Fruit fly (Drosophila melanogaster) whole organism, embryonic: ENCODE data around the gene Mst98Ca.

ENCODE experiments used
- CG10979 ChIP-seq: fragments of 200-800 bp; sonication (Bioruptor generic); optimal IDR thresholded peaks from 2 replicates; lab custom pipeline; 2018; ENCODE audit warnings: missing biosample characterization, mild to moderate bottlenecking, missing genetic modification characterization, moderate library complexity
- CG13424 ChIP-seq: fragments of 200-800 bp; sonication (Bioruptor generic); optimal IDR thresholded peaks from 2 replicates; lab custom pipeline; 2019; ENCODE audit warnings: missing biosample characterization, mild to moderate bottlenecking, missing genetic modification characterization, moderate library complexity
- CG17359 ChIP-seq: fragments of 200-800 bp; sonication (Bioruptor generic); optimal IDR thresholded peaks from 3 replicates; lab custom pipeline; 2018; ENCODE audit warnings: missing biosample characterization, mild to moderate bottlenecking, missing genetic modification characterization, moderate library complexity
- CG18011 ChIP-seq: fragments of 200-800 bp; sonication (Bioruptor generic); optimal IDR thresholded peaks from 2 replicates; lab custom pipeline; 2017; ENCODE audit warnings: missing biosample characterization, missing genetic modification characterization, mild to moderate bottlenecking, moderate library complexity, missing genotype
- CG18764 ChIP-seq: fragments of 200-800 bp; sonication (Bioruptor generic); optimal IDR thresholded peaks from 3 replicates; lab custom pipeline; 2016; ENCODE audit warnings: missing biosample characterization, missing genetic modification characterization
- CG2712 ChIP-seq: fragments of 200-800 bp; optimal IDR thresholded peaks from 3 replicates; lab custom pipeline; 2019; ENCODE audit warnings: missing biosample characterization, mild to moderate bottlenecking, missing genetic modification characterization, moderate library complexity
- CG30431 ChIP-seq: fragments of 200-800 bp; sonication (Bioruptor generic); optimal IDR thresholded peaks from 2 replicates; lab custom pipeline; 2017; ENCODE audit warnings: missing biosample characterization, missing genetic modification characterization
- CG31441 ChIP-seq: fragments of 200-800 bp; sonication (Bioruptor generic); IDR thresholded peaks from 2 replicates; pipeline ENCODE4 v1.3.6; 2022; ENCODE audit warnings: missing biosample characterization, missing genetic modification characterization
- CG3163 ChIP-seq: fragments of 200-800 bp; sonication (Bioruptor generic); optimal IDR thresholded peaks from 3 replicates; lab custom pipeline; 2016; ENCODE audit warnings: missing biosample characterization, missing genetic modification characterization
- CG33213 ChIP-seq: fragments of 200-800 bp; sonication (Bioruptor generic); optimal IDR thresholded peaks from 3 replicates; lab custom pipeline; 2016; ENCODE audit warnings: missing biosample characterization, missing genetic modification characterization
- CG33557 ChIP-seq: fragments of 200-800 bp; sonication (Bioruptor generic); optimal IDR thresholded peaks from 2 replicates; lab custom pipeline; 2019; ENCODE audit warnings: missing biosample characterization, mild to moderate bottlenecking, missing genetic modification characterization, moderate library complexity
- CG34422 ChIP-seq: fragments of 200-800 bp; sonication (Bioruptor generic); IDR thresholded peaks from 3 replicates; pipeline ENCODE4 v1.3.6; 2022; ENCODE audit warnings: missing biosample characterization, missing genetic modification characterization
- CG3847 ChIP-seq: fragments of 200-800 bp; sonication (Bioruptor generic); IDR thresholded peaks from 2 replicates; pipeline ENCODE4 v1.3.6; 2022; ENCODE audit warnings: missing biosample characterization, missing genetic modification characterization
- CG43689 ChIP-seq: fragments of 200-800 bp; sonication (Bioruptor generic); IDR thresholded peaks from 2 replicates; pipeline ENCODE4 v1.3.6; 2022; ENCODE audit warnings: missing biosample characterization, missing genetic modification characterization
- CG6272 ChIP-seq: fragments of 200-800 bp; sonication (Bioruptor generic); IDR thresholded peaks from 2 replicates; pipeline ENCODE4 v1.3.6; 2022; ENCODE audit warnings: missing biosample characterization, missing genetic modification characterization
- CG7839 ChIP-seq: fragments of 200-800 bp; sonication (Bioruptor generic); optimal IDR thresholded peaks from 3 replicates; lab custom pipeline; 2018; ENCODE audit warnings: missing biosample characterization, mild to moderate bottlenecking, missing genetic modification characterization, moderate library complexity
- CG8089 ChIP-seq: fragments of 200-800 bp; sonication (Bioruptor generic); optimal IDR thresholded peaks from 3 replicates; lab custom pipeline; 2016; ENCODE audit warnings: missing biosample characterization, missing genetic modification characterization
- Dip2 ChIP-seq: fragments of 200-800 bp; sonication (Bioruptor generic); IDR thresholded peaks from 2 replicates; pipeline ENCODE4 v1.3.6; 2022; ENCODE audit warnings: missing biosample characterization, missing genetic modification characterization
- Dref ChIP-seq: fragments of 200-800 bp; sonication (Bioruptor generic); IDR thresholded peaks from 2 replicates; pipeline ENCODE4 v1.3.6; 2022; ENCODE audit warnings: missing biosample characterization, missing genetic modification characterization
- Fer1 ChIP-seq: fragments of 200-800 bp; sonication (Bioruptor generic); optimal IDR thresholded peaks from 2 replicates; lab custom pipeline; 2017; ENCODE audit warnings: missing biosample characterization, mild to moderate bottlenecking, missing genetic modification characterization
- H15 ChIP-seq: fragments of 200-800 bp; sonication (Bioruptor generic); IDR thresholded peaks from 3 replicates; pipeline ENCODE4 v1.3.6; 2022; ENCODE audit warnings: missing biosample characterization, missing genetic modification characterization
- HHEX ChIP-seq: fragments of 200-800 bp; sonication (Bioruptor generic); optimal IDR thresholded peaks from 3 replicates; lab custom pipeline; 2017; ENCODE audit warnings: missing biosample characterization, mild to moderate bottlenecking, missing genetic modification characterization, missing genetic modification reagents
- Hr3 ChIP-seq: fragments of 200-800 bp; sonication (Bioruptor generic); optimal IDR thresholded peaks from 3 replicates; lab custom pipeline; 2016; ENCODE audit warnings: missing biosample characterization, missing genetic modification characterization
- Hr51 ChIP-seq, 2 experiments: fragments of 200-800 bp; sonication (Bioruptor generic); optimal IDR thresholded peaks; 2 replicates in 1 of 2; 3 replicates in 1 of 2; lab custom pipeline; 2016 to 2018; ENCODE audit warnings: missing biosample characterization in 2 of 2, missing genetic modification characterization in 2 of 2, mild to moderate bottlenecking in 1 of 2, moderate library complexity in 1 of 2
- NFAT ChIP-seq: fragments of 200-800 bp; sonication (Bioruptor generic); IDR thresholded peaks from 2 replicates; pipeline ENCODE4 v1.3.6; 2022; ENCODE audit warnings: missing biosample characterization, missing genetic modification characterization
- Nf-YB ChIP-seq: fragments of 200-800 bp; sonication (Bioruptor generic); optimal IDR thresholded peaks from 3 replicates; lab custom pipeline; 2019; ENCODE audit warnings: missing biosample characterization, mild to moderate bottlenecking, missing genetic modification characterization, moderate library complexity
- Poxn ChIP-seq: fragments of 200-800 bp; sonication (Bioruptor generic); IDR thresholded peaks from 2 replicates; pipeline ENCODE4 v1.3.6; 2022; ENCODE audit warnings: missing biosample characterization, missing genetic modification characterization
- Six4 ChIP-seq: fragments of 200-800 bp; sonication (Bioruptor generic); optimal IDR thresholded peaks from 2 replicates; lab custom pipeline; 2016; ENCODE audit warnings: missing biosample characterization, missing genetic modification characterization
- Vsx1 ChIP-seq: fragments of 200-800 bp; sonication (Bioruptor generic); optimal IDR thresholded peaks from 2 replicates; lab custom pipeline; 2017; ENCODE audit warnings: missing biosample characterization, mild to moderate bottlenecking, missing genetic modification characterization, missing genetic modification reagents
- bigmax ChIP-seq: fragments of 200-800 bp; sonication (Bioruptor generic); optimal IDR thresholded peaks from 2 replicates; lab custom pipeline; 2018; ENCODE audit warnings: missing biosample characterization, mild to moderate bottlenecking, missing genetic modification characterization
- bowl ChIP-seq: fragments of 200-800 bp; sonication (Bioruptor generic); IDR thresholded peaks from 2 replicates; pipeline ENCODE4 v1.3.6; 2022; ENCODE audit warnings: missing biosample characterization, missing genetic modification characterization
- br ChIP-seq: fragments of >200 bp; optimal IDR thresholded peaks from 2 replicates; lab custom pipeline; 2017
- bsh ChIP-seq, 2 experiments: fragments of 200-800 bp; sonication (Bioruptor generic); optimal IDR thresholded peaks; 2 replicates each; lab custom pipeline; 2017 to 2018; ENCODE audit warnings: mild to moderate bottlenecking in 2 of 2, missing biosample characterization in 2 of 2, missing genetic modification characterization in 2 of 2, moderate library complexity in 1 of 2
- chn ChIP-seq: fragments of 200-800 bp; sonication (Bioruptor generic); optimal IDR thresholded peaks from 2 replicates; lab custom pipeline; 2016; ENCODE audit warnings: missing biosample characterization, missing genetic modification characterization
- ci ChIP-seq: fragments of 200-800 bp; sonication (Bioruptor generic); IDR thresholded peaks from 3 replicates; pipeline ENCODE4 v1.3.6; 2022; ENCODE audit warnings: missing biosample characterization, missing genetic modification characterization
- gcm2 ChIP-seq: fragments of 200-800 bp; sonication (Bioruptor generic); optimal IDR thresholded peaks from 2 replicates; lab custom pipeline; 2016; ENCODE audit warnings: missing biosample characterization, missing genetic modification characterization
- hth ChIP-seq: fragments of >200 bp; optimal IDR thresholded peaks from 2 replicates; lab custom pipeline; 2017; ENCODE audit warnings: inconsistent platforms
- lbe ChIP-seq: fragments of 200-800 bp; sonication (Bioruptor generic); optimal IDR thresholded peaks from 2 replicates; lab custom pipeline; 2016; ENCODE audit warnings: missing biosample characterization, mild to moderate bottlenecking, missing genetic modification characterization
- nau ChIP-seq: fragments of 200-800 bp; sonication (Bioruptor generic); optimal IDR thresholded peaks from 3 replicates; lab custom pipeline; 2017; ENCODE audit warnings: missing biosample characterization, mild to moderate bottlenecking, missing genetic modification characterization, missing genetic modification reagents
- oc ChIP-seq: fragments of 200-800 bp; sonication (Bioruptor generic); optimal IDR thresholded peaks from 2 replicates; lab custom pipeline; 2018; ENCODE audit warnings: missing biosample characterization, mild to moderate bottlenecking, missing genetic modification characterization, moderate library complexity
- rib ChIP-seq: fragments of 200-800 bp; sonication (Bioruptor generic); IDR thresholded peaks from 2 replicates; pipeline ENCODE4 v1.3.6; 2022; ENCODE audit warnings: missing biosample characterization, missing genetic modification characterization
- ro ChIP-seq: fragments of 200-800 bp; sonication (Bioruptor generic); IDR thresholded peaks from 2 replicates; pipeline ENCODE4 v1.3.6; 2022; ENCODE audit warnings: missing biosample characterization, missing genetic modification characterization
- row ChIP-seq: fragments of 200-800 bp; sonication (Bioruptor generic); IDR thresholded peaks from 3 replicates; pipeline ENCODE4 v1.3.6; 2022; ENCODE audit warnings: missing biosample characterization, missing genetic modification characterization
- sd ChIP-seq: fragments of 200-800 bp; sonication (Bioruptor generic); optimal IDR thresholded peaks from 3 replicates; lab custom pipeline; 2018; ENCODE audit warnings: missing biosample characterization, mild to moderate bottlenecking, missing genetic modification characterization, moderate library complexity
- sim ChIP-seq: fragments of 200-800 bp; sonication (Bioruptor generic); IDR thresholded peaks from 2 replicates; pipeline ENCODE4 v1.3.6; 2022; ENCODE audit warnings: missing biosample characterization, missing genetic modification characterization
- sisA ChIP-seq: fragments of 200-800 bp; sonication (Bioruptor generic); IDR thresholded peaks from 2 replicates; pipeline ENCODE4 v1.3.6; 2022; ENCODE audit warnings: missing biosample characterization, missing genetic modification characterization
- tio ChIP-seq: fragments of 200-800 bp; sonication (Bioruptor generic); optimal IDR thresholded peaks from 2 replicates; lab custom pipeline; 2017; ENCODE audit warnings: missing biosample characterization, missing genetic modification characterization, inconsistent platforms
- tup ChIP-seq: fragments of 200-800 bp; sonication (Bioruptor generic); optimal IDR thresholded peaks from 2 replicates; lab custom pipeline; 2016; ENCODE audit warnings: missing biosample characterization, mild to moderate bottlenecking, missing genetic modification characterization, moderate library complexity
- vfl ChIP-seq: fragments of 200-800 bp; sonication (Bioruptor generic); optimal IDR thresholded peaks from 2 replicates; lab custom pipeline; 2016; ENCODE audit warnings: missing biosample characterization, missing genetic modification characterization
- wdn ChIP-seq: fragments of 200-800 bp; sonication (Bioruptor generic); IDR thresholded peaks from 2 replicates; pipeline ENCODE4 v1.3.6; 2022; ENCODE audit warnings: missing biosample characterization, missing genetic modification characterization

The Mst98Ca gene

DNA sequence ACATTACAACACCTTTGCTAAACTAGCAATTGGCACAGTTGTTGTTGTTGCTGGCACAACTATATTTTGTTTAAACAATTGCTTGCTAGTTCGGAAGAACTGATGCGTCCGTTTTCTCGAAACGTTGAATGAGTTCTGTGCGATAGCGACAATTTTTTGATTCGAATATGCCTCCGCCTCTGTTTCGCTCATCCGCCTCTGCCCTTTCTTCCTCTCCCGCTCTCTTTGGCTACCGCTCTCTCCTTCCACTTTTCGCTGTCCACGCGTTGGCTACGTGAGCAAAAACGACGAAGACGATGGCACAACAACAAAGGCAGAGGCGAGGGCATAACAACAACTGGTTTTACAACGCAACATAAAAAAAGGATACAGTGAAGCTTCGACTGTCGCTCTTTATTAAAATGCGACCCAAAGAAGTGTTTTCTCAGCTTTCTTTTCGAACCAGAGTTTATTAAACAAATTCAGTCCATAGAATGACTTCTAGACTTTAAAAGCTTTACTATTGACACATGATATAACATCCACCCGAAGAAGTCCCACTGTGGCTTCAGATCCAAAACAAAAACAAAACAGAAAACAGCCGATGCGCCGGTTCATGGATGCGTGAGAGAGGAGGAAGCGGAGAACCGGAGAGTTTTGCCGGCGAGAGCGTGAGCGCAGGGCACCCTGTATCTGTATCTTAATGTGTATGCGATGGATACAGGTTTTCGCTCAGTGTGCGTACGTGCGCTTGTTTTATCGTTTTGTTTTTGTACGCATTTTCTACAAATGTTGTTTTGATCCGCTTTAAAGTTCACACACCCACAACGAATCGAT, 35.2 kb downstream of the Mst98Ca start (continued):
- TF ChIP-seq bigmax (GFP tag; lab: Kevin White, UChicago) (peak; percentile 85), HHEX (peak; percentile 99), H15 (GFP tag; lab: Robert Waterston, UW) (no peak), NFAT (GFP tag; lab: Robert Waterston, UW) (no peak), CG30431 (peak; percentile 99), tio (GFP tag; lab: Kevin White, UChicago) (peak; percentile 100), gcm2 (GFP tag; lab: Kevin White, UChicago) (peak; percentile 99), oc (tag; lab: Kevin White, UChicago) (peak; percentile 99), wdn (no peak), Vsx1 (GFP tag; lab: Kevin White, UChicago) (peak; percentile 98), sim (GFP tag; lab: Robert Waterston, UW) (no peak), CG31441 (GFP tag; lab: Robert Waterston, UW) (no peak), CG34422 (GFP tag; lab: Robert Waterston, UW) (no peak), CG18764 (GFP tag; lab: Kevin White, UChicago) (peak; percentile 98), CG3847 (GFP tag; lab: Robert Waterston, UW) (no peak), sd (tag; lab: Kevin White, UChicago) (peak; percentile 96), Nf-YB (GFP tag; lab: Kevin White, UChicago) (peak; percentile 91), Fer1 (GFP tag; lab: Kevin White, UChicago) (peak; percentile 100), lbe (peak; percentile 99), CG33557 (GFP tag; lab: Kevin White, UChicago) (peak; percentile 97), br (lab: Kevin White, UChicago) (no peak), chn (GFP tag; lab: Kevin White, UChicago) (peak; percentile 100), bowl (no peak), CG43689 (GFP tag; lab: Robert Waterston, UW) (no peak), CG13424 (tag; lab: Kevin White, UChicago) (peak; percentile 99), Hr51 (GFP tag; optimal IDR thresholded peaks at IDR 0.05; lab: Kevin White, UChicago) (peak; percentile 99 to 100), CG7839 (tag; lab: Kevin White, UChicago) (peak; percentile 100), CG6272 (GFP tag; lab: Robert Waterston, UW) (peak; percentile 97), Six4 (GFP tag; lab: Kevin White, UChicago) (peak; percentile 100), ci (GFP tag; lab: Robert Waterston, UW) (no peak), ro (GFP tag; lab: Robert Waterston, UW) (no peak), sisA (GFP tag; lab: Robert Waterston, UW) (no peak), row (GFP tag; lab: Robert Waterston, UW) (no peak), Dref (GFP tag; lab: Robert Waterston, UW) (no peak), Hr3 (GFP tag; lab: Kevin White, UChicago) (peak; percentile 99), hth (lab: Kevin White, UChicago) (no peak), vfl (GFP tag; lab: Kevin White, UChicago) (peak; percentile 100), tup (GFP tag; lab: Kevin White, UChicago) (peak; percentile 99), CG3163 (GFP tag; lab: Kevin White, UChicago) (peak; percentile 96), rib (GFP tag; lab: Robert Waterston, UW) (no peak), Poxn (no peak), CG17359 (tag; lab: Kevin White, UChicago) (peak; percentile 100), CG33213 (GFP tag; lab: Kevin White, UChicago) (peak; percentile 99), CG10979 (tag; lab: Kevin White, UChicago) (peak; percentile 98), bsh (GFP tag; optimal IDR thresholded peaks at IDR 0.05; lab: Kevin White, UChicago) (peak; percentile 99 to 100), CG8089 (GFP tag; lab: Kevin White, UChicago) (peak; percentile 99), nau (GFP tag; lab: Kevin White, UChicago) (peak; percentile 99), Dip2 (GFP tag; lab: Robert Waterston, UW) (no peak), CG2712 (peak; percentile 99), CG18011 (peak; percentile 94)
